Worm (Caenorhabditis elegans) whole organism, L2 larva: Measurements from ENCODE around the gene Y105C5A.508.

Experiments
- ZK546.5 ChIP-seq: sonication (generic microtip); optimal IDR thresholded peaks from 2 replicates; lab custom pipeline; 2017; ENCODE audit warnings: missing biosample characterization, missing genetic modification characterization
- aly-2 ChIP-seq: fragments of 150-350 bp; optimal IDR thresholded peaks from 2 replicates; lab custom pipeline; 2014; ENCODE audit warnings: missing biosample characterization, missing genetic modification characterization
- ama-1 ChIP-seq: fragments of 150-350 bp; optimal IDR thresholded peaks from 2 replicates; lab custom pipeline; 2018; ENCODE audit warnings: inconsistent platforms
- blmp-1 ChIP-seq: sonication (generic microtip); optimal IDR thresholded peaks from 2 replicates; lab custom pipeline; 2017; ENCODE audit warnings: missing genetic modification characterization, mild to moderate bottlenecking, missing compliant biosample characterization, antibody characterized with exemption, moderate library complexity; ENCODE audit not compliant: insufficient read depth
- nhr-12 ChIP-seq: fragments of 150-350 bp; optimal IDR thresholded peaks from 2 replicates; lab custom pipeline; 2014; ENCODE audit warnings: missing biosample characterization, missing genetic modification characterization
- nhr-129 ChIP-seq: fragments of 150-350 bp; optimal IDR thresholded peaks from 2 replicates; lab custom pipeline; 2014; ENCODE audit warnings: missing biosample characterization, missing genetic modification characterization
- ztf-4 ChIP-seq: fragments of 150-350 bp; optimal IDR thresholded peaks from 2 replicates; lab custom pipeline; 2014; ENCODE audit warnings: missing biosample characterization, missing genetic modification characterization

- TF ChIP-seq blmp-1 (tag; lab: Kevin White, UChicago) (no peak), aly-2 (tag; lab: Kevin White, UChicago) (no peak), nhr-129 (tag; lab: Kevin White, UChicago) (no peak), ztf-4 (tag; lab: Kevin White, UChicago) (no peak), ama-1 (lab: Kevin White, UChicago) (no peak), nhr-12 (no peak), ZK546.5 (tag; lab: Kevin White, UChicago) (no peak)
Measured at ce11 chrIV:15537338-15537737, 46.4 kb upstream of the Y105C5A.508 start.
